Worm (Caenorhabditis elegans): ENCODE results near the gene papl-1.

DNA sequence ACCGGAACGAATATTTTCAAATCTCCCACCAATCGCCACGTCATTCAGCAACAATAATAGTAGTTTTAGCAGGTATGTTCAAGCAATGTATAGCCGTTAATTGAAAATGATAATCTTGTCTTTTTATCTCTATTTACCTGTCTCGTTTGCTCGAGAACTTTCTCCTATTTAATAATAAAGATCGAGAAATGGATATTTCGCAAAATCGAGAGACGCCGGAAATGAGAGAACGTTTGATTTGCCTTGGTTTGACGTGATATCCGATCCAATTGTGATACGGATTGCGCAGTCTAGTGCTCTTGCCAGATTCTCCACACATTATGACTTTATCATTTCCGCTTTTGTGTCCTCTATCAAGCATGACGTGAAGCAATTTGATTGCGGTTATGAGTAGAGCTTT lies 14.3 kb upstream of the papl-1 start:
- TF ChIP-seq him-1 (tag; optimal IDR thresholded peaks at IDR 0.05) (no peak), dao-5 (tag; optimal IDR thresholded peaks at IDR 0.05) (no peak), W03F9.2 (tag; optimal IDR thresholded peaks at IDR 0.05) (no peak)

Measured in whole organism, L4/young adult.